ENCODE assay signal across 6 worm cellular contexts in the genomic region with DNA sequence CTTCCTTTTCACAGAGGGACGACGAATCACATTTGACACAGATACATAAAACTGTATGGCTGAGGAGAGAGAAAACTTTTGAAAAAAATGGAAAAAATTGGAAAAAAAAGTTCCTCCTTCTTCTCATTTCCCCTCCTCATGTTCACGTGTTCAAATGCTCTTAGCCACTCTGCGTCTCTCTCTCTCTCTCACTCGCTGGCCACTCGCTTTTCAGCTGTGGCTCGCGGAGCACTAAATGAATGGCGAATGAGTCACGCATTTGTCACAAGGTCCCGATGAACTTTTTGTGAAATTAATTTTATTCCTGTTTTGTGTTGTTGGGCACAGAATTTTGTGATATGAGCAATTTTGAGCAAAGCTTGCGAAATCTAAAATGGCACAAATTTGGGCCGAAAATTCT.
A peak's percentile ranks its signal among the peaks of the same experiment; 100 is the strongest.
TF ChIP-seq lines count a peak whose summit lies in the region.

No protein-coding gene starts in this region.

TF ChIP-seq in whole organism, L1 larva, 84 proteins besides CTCF, POLR2A, EP300 and RAD21 (continues in another document):
- TF ChIP-seq blmp-1 (tag; optimal IDR thresholded peaks at IDR 0.05; lab: Kevin White, UChicago) (no peak), mep-1 (tag; optimal IDR thresholded peaks at IDR 0.05; lab: Kevin White, UChicago) (peak; percentile 26), efl-1 (optimal IDR thresholded peaks at IDR 0.05; lab: Kevin White, UChicago) (peak in 1 of 2 experiments; percentile 35), efl-1 (GFP tag; optimal IDR thresholded peaks at IDR 0.05 in 1 of 2; lab: Kevin White, UChicago) (peak; percentile 16 to 45), mef-2 (tag; optimal IDR thresholded peaks at IDR 0.05; lab: Kevin White, UChicago) (no peak), lin-14 (GFP tag; optimal IDR thresholded peaks at IDR 0.05; lab: Kevin White, UChicago) (peak; percentile 83), hlh-4 (tag; optimal IDR thresholded peaks at IDR 0.05; lab: Kevin White, UChicago) (no peak), dsc-1 (tag; optimal IDR thresholded peaks at IDR 0.05; lab: Kevin White, UChicago) (peak; percentile 17), nhr-71 (tag; optimal IDR thresholded peaks at IDR 0.05; lab: Kevin White, UChicago) (peak; percentile 58), ceh-82 (tag; optimal IDR thresholded peaks at IDR 0.05; lab: Kevin White, UChicago) (peak in 1 of 3 experiments; percentile 12), xbp-1 (tag; optimal IDR thresholded peaks at IDR 0.05; lab: Kevin White, UChicago) (no peak), nhr-11 (tag; optimal IDR thresholded peaks at IDR 0.05; lab: Kevin White, UChicago) (no peak), unc-130 (tag; optimal IDR thresholded peaks at IDR 0.05; lab: Kevin White, UChicago) (no peak), irx-1 (tag; optimal IDR thresholded peaks at IDR 0.05; lab: Kevin White, UChicago) (peak; percentile 26)

TF ChIP-seq in whole organism, L2 larva, 48 proteins besides CTCF, POLR2A, EP300 and RAD21 (continues in another document):
- TF ChIP-seq C34F6.9 (tag; optimal IDR thresholded peaks at IDR 0.05; lab: Kevin White, UChicago) (peak; percentile 79), mdl-1 (tag; optimal IDR thresholded peaks at IDR 0.05; lab: Kevin White, UChicago) (peak; percentile 65 to 73), dmd-4 (tag; optimal IDR thresholded peaks at IDR 0.05; lab: Kevin White, UChicago) (no peak), sma-9 (GFP tag; optimal IDR thresholded peaks at IDR 0.05; lab: Kevin White, UChicago) (peak; percentile 76), sma-9 (tag; optimal IDR thresholded peaks at IDR 0.05; lab: Kevin White, UChicago) (no peak), R02D3.7 (tag; optimal IDR thresholded peaks at IDR 0.05; lab: Kevin White, UChicago) (no peak), lsy-2 (tag; optimal IDR thresholded peaks at IDR 0.05; lab: Kevin White, UChicago) (peak in 1 of 2 experiments; percentile 68), sma-3 (GFP tag; optimal IDR thresholded peaks at IDR 0.05; lab: Kevin White, UChicago) (no peak), aly-2 (tag; optimal IDR thresholded peaks at IDR 0.05; lab: Kevin White, UChicago) (no peak), lin-11 (tag; optimal IDR thresholded peaks at IDR 0.05; lab: Kevin White, UChicago) (peak; percentile 44), crh-2 (tag; optimal IDR thresholded peaks at IDR 0.05; lab: Kevin White, UChicago) (peak; percentile 5), nhr-6 (tag; optimal IDR thresholded peaks at IDR 0.05; lab: Kevin White, UChicago) (no peak), elt-3 (tag; optimal IDR thresholded peaks at IDR 0.05; lab: Kevin White, UChicago) (no peak), nhr-129 (tag; optimal IDR thresholded peaks at IDR 0.05; lab: Kevin White, UChicago) (peak; percentile 32), unc-39 (tag; optimal IDR thresholded peaks at IDR 0.05; lab: Kevin White, UChicago) (no peak)

TF ChIP-seq in whole organism, L3 larva, 47 proteins besides CTCF, POLR2A, EP300 and RAD21 (continues in another document):
- TF ChIP-seq ceh-16 (tag; optimal IDR thresholded peaks at IDR 0.05; lab: Kevin White, UChicago) = no peak
- TF ChIP-seq mdl-1 (tag; optimal IDR thresholded peaks at IDR 0.05; lab: Kevin White, UChicago) = peak; percentile 73
- TF ChIP-seq skn-1 (tag; optimal IDR thresholded peaks at IDR 0.05; lab: Kevin White, UChicago) = no peak
- TF ChIP-seq ztf-4 (tag; optimal IDR thresholded peaks at IDR 0.05; lab: Kevin White, UChicago) = no peak
- no peak for TF ChIP-seq egl-27 (tag; optimal IDR thresholded peaks at IDR 0.05; lab: Kevin White, UChicago)
- no peak for TF ChIP-seq ceh-28 (tag; optimal IDR thresholded peaks at IDR 0.05; lab: Kevin White, UChicago)
- no peak for TF ChIP-seq ZK546.5 (tag; optimal IDR thresholded peaks at IDR 0.05; lab: Kevin White, UChicago)
- TF ChIP-seq lin-39 (tag; optimal IDR thresholded peaks at IDR 0.05; lab: Kevin White, UChicago) = peak; percentile 41
- no peak for TF ChIP-seq eor-1 (tag; optimal IDR thresholded peaks at IDR 0.05; lab: Kevin White, UChicago)
- no peak for TF ChIP-seq ama-1 (optimal IDR thresholded peaks at IDR 0.05; lab: Kevin White, UChicago)
- TF ChIP-seq R02D3.7 (tag; optimal IDR thresholded peaks at IDR 0.05; lab: Kevin White, UChicago) = no peak
- TF ChIP-seq daf-12 (tag; optimal IDR thresholded peaks at IDR 0.05; lab: Kevin White, UChicago) = no peak
- TF ChIP-seq ztf-11 (tag; optimal IDR thresholded peaks at IDR 0.05; lab: Kevin White, UChicago) = no peak
- no peak for TF ChIP-seq elt-3 (tag; optimal IDR thresholded peaks at IDR 0.05; lab: Kevin White, UChicago)
- no peak for TF ChIP-seq ceh-9 (tag; optimal IDR thresholded peaks at IDR 0.05; lab: Kevin White, UChicago)
- peak; percentile 73 for TF ChIP-seq nfya-1 (tag; optimal IDR thresholded peaks at IDR 0.05; lab: Kevin White, UChicago; ENCODE audit: insufficient read depth)

TF ChIP-seq in whole organism, L4 larva, 104 proteins besides CTCF, POLR2A, EP300 and RAD21 (continues in another document):
- TF ChIP-seq hlh-11 (tag; optimal IDR thresholded peaks at IDR 0.05; lab: Kevin White, UChicago) (peak; percentile 88), mdt-29 (GFP tag; IDR thresholded peaks at IDR 0.05; lab: Robert Waterston, UW) (no peak), ceh-44 (GFP tag; IDR thresholded peaks at IDR 0.05; lab: Robert Waterston, UW) (no peak), jun-1 (tag; optimal IDR thresholded peaks at IDR 0.05; lab: Kevin White, UChicago) (no peak), fkh-10 (GFP tag; optimal IDR thresholded peaks at IDR 0.05; lab: Kevin White, UChicago) (peak; percentile 17), madf-5 (GFP tag; IDR thresholded peaks at IDR 0.05; lab: Robert Waterston, UW) (no peak), saeg-2 (GFP tag; IDR thresholded peaks at IDR 0.05; lab: Robert Waterston, UW) (no peak), nhr-6 (tag; optimal IDR thresholded peaks at IDR 0.05; lab: Kevin White, UChicago) (peak; percentile 62), ztf-11 (tag; optimal IDR thresholded peaks at IDR 0.05; lab: Kevin White, UChicago) (no peak), unc-130 (GFP tag; optimal IDR thresholded peaks at IDR 0.05; lab: Kevin White, UChicago) (no peak), tag-97 (GFP tag; IDR thresholded peaks at IDR 0.05; lab: Robert Waterston, UW) (no peak), zfp-2 (tag; optimal IDR thresholded peaks at IDR 0.05; lab: Kevin White, UChicago) (no peak), aly-2 (tag; optimal IDR thresholded peaks at IDR 0.05; lab: Kevin White, UChicago) (no peak), madf-9 (GFP tag; conservative IDR thresholded peaks at IDR 0.05; lab: Robert Waterston, UW) (no peak), dmd-6 (GFP tag; IDR thresholded peaks at IDR 0.05; lab: Robert Waterston, UW) (peak; percentile 48), mep-1 (tag; optimal IDR thresholded peaks at IDR 0.05; lab: Kevin White, UChicago) (peak; percentile 65), set-16 (GFP tag; IDR thresholded peaks at IDR 0.05; lab: Robert Waterston, UW) (peak; percentile 31; the same call in 1 of the 2 replicates)

TF ChIP-seq in whole organism, late embryonic, 69 proteins besides CTCF, POLR2A, EP300 and RAD21:
- TF ChIP-seq C38D4.7 (GFP tag; optimal IDR thresholded peaks at IDR 0.05; lab: Kevin White, UChicago) (no peak), hlh-30 (tag; optimal IDR thresholded peaks at IDR 0.05; lab: Kevin White, UChicago; ENCODE audit: insufficient read depth) (peak; percentile 36), nfya-1 (tag; optimal IDR thresholded peaks at IDR 0.05; lab: Kevin White, UChicago) (peak; percentile 19)
TF ChIP-seq in whole organism, late embryonic: peak in this region for 2.

TF ChIP-seq in whole organism, young adult, 124 proteins besides CTCF, POLR2A, EP300 and RAD21:
- TF ChIP-seq aptf-2 (GFP tag; conservative IDR thresholded peaks at IDR 0.05; lab: Robert Waterston, UW) (no peak), K12H6.12 (tag; optimal IDR thresholded peaks at IDR 0.05; lab: Kevin White, UChicago) (peak; percentile 55), attf-5 (GFP tag; optimal IDR thresholded peaks at IDR 0.05; lab: Kevin White, UChicago) (peak; percentile 46), dox-1 (GFP tag; IDR thresholded peaks at IDR 0.05; lab: Robert Waterston, UW) (peak; percentile 13; the same call in 1 of the 2 replicates), ceh-27 (GFP tag; optimal IDR thresholded peaks at IDR 0.05; lab: Kevin White, UChicago) (peak; percentile 60), zfh-2 (GFP tag; conservative IDR thresholded peaks at IDR 0.05; lab: Robert Waterston, UW) (peak; percentile 81), hmg-1.2 (GFP tag; IDR thresholded peaks at IDR 0.05; lab: Robert Waterston, UW) (peak; percentile 12; the same call in 1 of the 2 replicates), hsf-1 (GFP tag; IDR thresholded peaks at IDR 0.05; lab: Robert Waterston, UW) (no peak), ztf-22 (GFP tag; optimal IDR thresholded peaks at IDR 0.05; lab: Kevin White, UChicago) (peak; percentile 17), xnd-1 (tag; optimal IDR thresholded peaks at IDR 0.05; lab: Kevin White, UChicago) (no peak), somi-1 (GFP tag; optimal IDR thresholded peaks at IDR 0.05; lab: Kevin White, UChicago) (peak; percentile 22), nhr-80 (tag; optimal IDR thresholded peaks at IDR 0.05; lab: Kevin White, UChicago) (peak; percentile 15), cebp-1 (GFP tag; IDR thresholded peaks at IDR 0.05; lab: Robert Waterston, UW) (no peak; the same call in 1 of the 2 replicates), cebp-1 (tag; optimal IDR thresholded peaks at IDR 0.05; lab: Kevin White, UChicago) (peak; percentile 82), nhr-179 (tag; optimal IDR thresholded peaks at IDR 0.05; lab: Kevin White, UChicago) (no peak), madf-6 (GFP tag; IDR thresholded peaks at IDR 0.05; lab: Robert Waterston, UW) (no peak), ZK185.1 (tag; optimal IDR thresholded peaks at IDR 0.05; lab: Kevin White, UChicago; ENCODE audit: poor library complexity, severe bottlenecking) (no peak), lin-35 (GFP tag; optimal IDR thresholded peaks at IDR 0.05; lab: Kevin White, UChicago) (peak in 1 of 3 experiments; percentile 6)
